Worm (Caenorhabditis elegans): ENCODE data around the gene C07G3.8.

DNA sequence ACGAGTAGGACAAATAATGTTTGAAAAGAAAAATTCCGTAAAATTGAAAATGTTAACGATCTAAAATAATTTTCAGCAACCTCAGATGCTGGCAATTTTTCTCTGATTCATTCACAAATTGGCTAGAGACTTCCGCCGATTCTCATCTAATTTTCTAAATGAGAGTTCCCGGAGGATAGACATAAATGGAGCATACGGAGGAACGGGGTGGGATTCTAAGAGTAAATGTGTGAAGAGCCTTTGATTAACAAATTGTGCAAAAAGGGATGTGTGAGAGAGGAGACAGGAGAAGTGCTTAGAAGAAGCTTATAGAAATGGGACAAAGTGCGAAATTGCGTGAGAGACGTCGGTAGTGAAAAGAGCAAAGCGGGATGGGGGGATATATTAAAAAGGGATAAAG lies 50.3 kb downstream of the C07G3.8 start:
- TF ChIP-seq ceh-62 (tag; optimal IDR thresholded peaks at IDR 0.05) (no peak), set-16 (GFP tag; IDR thresholded peaks at IDR 0.05) (no peak), lin-13 (GFP tag; optimal IDR thresholded peaks at IDR 0.05) (no peak), pqm-1 (tag; optimal IDR thresholded peaks at IDR 0.05) (no peak), zip-2 (tag; optimal IDR thresholded peaks at IDR 0.05) (no peak), lin-39 (tag; optimal IDR thresholded peaks at IDR 0.05) (no peak), madf-5 (GFP tag; IDR thresholded peaks at IDR 0.05) (no peak), ZK546.5 (tag; optimal IDR thresholded peaks at IDR 0.05) (no peak), ces-1 (GFP tag; optimal IDR thresholded peaks at IDR 0.05) (no peak), fkh-10 (GFP tag; optimal IDR thresholded peaks at IDR 0.05) (peak; percentile 21), Y48G9A.11 (GFP tag; IDR thresholded peaks at IDR 0.05) (no peak), ceh-28 (tag; optimal IDR thresholded peaks at IDR 0.05) (no peak)

All from whole organism, L4 larva.